Fruit fly (Drosophila melanogaster) whole organism, prepupa: ENCODE results near the gene CG43391.

ENCODE experiments used
- Blimp-1 ChIP-seq: fragments of 200-800 bp; sonication (Bioruptor generic); optimal IDR thresholded peaks from 3 replicates; lab custom pipeline; 2017; ENCODE audit warnings: missing biosample characterization, missing genetic modification characterization, mild to moderate bottlenecking, moderate library complexity, missing genetic modification reagents
- CG10631 ChIP-seq: fragments of 200-800 bp; sonication (Bioruptor generic); optimal IDR thresholded peaks from 2 replicates; lab custom pipeline; 2016; ENCODE audit warnings: missing biosample characterization, missing genetic modification characterization
- CG10669 ChIP-seq: fragments of 200-800 bp; sonication (Bioruptor generic); optimal IDR thresholded peaks from 3 replicates; lab custom pipeline; 2018; ENCODE audit warnings: missing biosample characterization, mild to moderate bottlenecking, missing genetic modification characterization, moderate library complexity
- CG11294 ChIP-seq: fragments of 200-800 bp; sonication (Bioruptor generic); IDR thresholded peaks from 2 replicates; pipeline ENCODE4 v1.3.6; 2022; ENCODE audit warnings: missing biosample characterization, missing genetic modification characterization
- CG11762 ChIP-seq: fragments of 200-800 bp; sonication (Bioruptor generic); optimal IDR thresholded peaks from 3 replicates; lab custom pipeline; 2016; ENCODE audit warnings: missing biosample characterization, missing genetic modification characterization; ENCODE audit not compliant: insufficient read depth
- CG11902 ChIP-seq: fragments of 200-800 bp; sonication (Bioruptor generic); optimal IDR thresholded peaks from 3 replicates; lab custom pipeline; 2016; ENCODE audit warnings: missing biosample characterization, missing genetic modification characterization
- CG15336 ChIP-seq: fragments of 200-800 bp; sonication (Bioruptor generic); IDR thresholded peaks from 2 replicates; pipeline ENCODE4 v1.3.6; 2022; ENCODE audit warnings: missing biosample characterization, missing genetic modification characterization
- CG1621 ChIP-seq: fragments of 200-800 bp; sonication (Bioruptor generic); optimal IDR thresholded peaks from 3 replicates; lab custom pipeline; 2018; ENCODE audit warnings: missing biosample characterization, mild to moderate bottlenecking, missing genetic modification characterization
- CG16779 ChIP-seq: fragments of 200-800 bp; sonication (Bioruptor generic); optimal IDR thresholded peaks from 3 replicates; lab custom pipeline; 2017; ENCODE audit warnings: missing biosample characterization, mild to moderate bottlenecking, missing genetic modification characterization
- CG3032 ChIP-seq: fragments of 200-800 bp; optimal IDR thresholded peaks from 2 replicates; lab custom pipeline; 2019; ENCODE audit warnings: missing biosample characterization, mild to moderate bottlenecking, missing genetic modification characterization, moderate library complexity
- CG31627 ChIP-seq: fragments of 200-800 bp; sonication (Bioruptor generic); optimal IDR thresholded peaks from 3 replicates; lab custom pipeline; 2016; ENCODE audit warnings: missing biosample characterization, missing genetic modification characterization
- CG3919 ChIP-seq: fragments of 200-800 bp; sonication (Bioruptor generic); optimal IDR thresholded peaks from 3 replicates; lab custom pipeline; 2016; ENCODE audit warnings: missing biosample characterization, missing genetic modification characterization
- CG6163 ChIP-seq: fragments of 200-800 bp; sonication (Bioruptor generic); IDR thresholded peaks from 3 replicates; pipeline ENCODE4 v1.3.6; 2022; ENCODE audit warnings: missing biosample characterization, missing genetic modification characterization
- CG6792 ChIP-seq: fragments of 200-800 bp; sonication (Bioruptor generic); optimal IDR thresholded peaks from 3 replicates; lab custom pipeline; 2016; ENCODE audit warnings: missing biosample characterization, missing genetic modification characterization
- CG6854 ChIP-seq: fragments of 200-800 bp; sonication (Bioruptor generic); optimal IDR thresholded peaks from 2 replicates; lab custom pipeline; 2017; ENCODE audit warnings: missing biosample characterization, mild to moderate bottlenecking, missing genetic modification characterization
- CG7368 ChIP-seq: fragments of 200-800 bp; sonication (Bioruptor generic); optimal IDR thresholded peaks from 3 replicates; lab custom pipeline; 2016; ENCODE audit warnings: missing biosample characterization, missing genetic modification characterization
- CG8119 ChIP-seq: fragments of 200-800 bp; sonication (Bioruptor generic); IDR thresholded peaks from 3 replicates; pipeline ENCODE4 v1.3.6; 2022; ENCODE audit warnings: missing biosample characterization, missing genetic modification characterization
- CG8319 ChIP-seq: fragments of 200-800 bp; sonication (Bioruptor generic); optimal IDR thresholded peaks from 3 replicates; lab custom pipeline; 2016; ENCODE audit warnings: missing biosample characterization, missing genetic modification characterization
- CG8632 ChIP-seq: fragments of 200-800 bp; sonication (Bioruptor generic); optimal IDR thresholded peaks from 3 replicates; lab custom pipeline; 2016; ENCODE audit warnings: missing biosample characterization, missing genetic modification characterization
- CG9139 ChIP-seq: fragments of 200-800 bp; sonication (Bioruptor generic); optimal IDR thresholded peaks from 3 replicates; lab custom pipeline; 2017; ENCODE audit warnings: missing biosample characterization, mild to moderate bottlenecking, missing genetic modification characterization
- Eip75B ChIP-seq: fragments of 200-800 bp; sonication (Bioruptor generic); optimal IDR thresholded peaks from 3 replicates; lab custom pipeline; 2016; ENCODE audit warnings: missing biosample characterization, missing genetic modification characterization
- Eip78C ChIP-seq: fragments of 200-800 bp; sonication (Bioruptor generic); peaks from one replicate; lab custom pipeline; 2016; ENCODE audit warnings: missing biosample characterization, missing genetic modification characterization
- Ets21C ChIP-seq: fragments of 200-800 bp; sonication (Bioruptor generic); optimal IDR thresholded peaks from 3 replicates; lab custom pipeline; 2016; ENCODE audit warnings: missing biosample characterization, missing genetic modification characterization
- Ets96B ChIP-seq: fragments of 200-800 bp; optimal IDR thresholded peaks from 2 replicates; lab custom pipeline; 2019; ENCODE audit warnings: missing biosample characterization, mild to moderate bottlenecking, missing genetic modification characterization, moderate library complexity
- Gug ChIP-seq: fragments of 200-800 bp; sonication (Bioruptor generic); IDR thresholded peaks from 2 replicates; pipeline ENCODE4 v1.3.6; 2022; ENCODE audit warnings: missing biosample characterization, missing genetic modification characterization
- Hr39 ChIP-seq: fragments of 200-800 bp; sonication (Bioruptor generic); optimal IDR thresholded peaks from 2 replicates; lab custom pipeline; 2016; ENCODE audit warnings: missing biosample characterization, missing genetic modification characterization
- Hr4 ChIP-seq: fragments of 200-800 bp; sonication (Bioruptor generic); optimal IDR thresholded peaks from 3 replicates; lab custom pipeline; 2016; ENCODE audit warnings: missing biosample characterization, missing genetic modification characterization
- OdsH ChIP-seq: fragments of 200-800 bp; sonication (Bioruptor generic); optimal IDR thresholded peaks from 3 replicates; lab custom pipeline; 2016; ENCODE audit warnings: missing biosample characterization, missing genetic modification characterization
- Smox ChIP-seq: fragments of 200-800 bp; sonication (Bioruptor generic); optimal IDR thresholded peaks from 3 replicates; lab custom pipeline; 2016; ENCODE audit warnings: missing biosample characterization, missing genetic modification characterization
- Sox102F ChIP-seq: fragments of 200-800 bp; sonication (Bioruptor generic); optimal IDR thresholded peaks from 2 replicates; lab custom pipeline; 2016; ENCODE audit warnings: missing biosample characterization, mild to moderate bottlenecking, missing genetic modification characterization
- Sox14 ChIP-seq: fragments of 200-800 bp; sonication (Bioruptor generic); optimal IDR thresholded peaks from 3 replicates; lab custom pipeline; 2016; ENCODE audit warnings: missing biosample characterization, missing genetic modification characterization
- Sox15 ChIP-seq: fragments of 200-800 bp; sonication (Bioruptor generic); optimal IDR thresholded peaks from 3 replicates; lab custom pipeline; 2016; ENCODE audit warnings: missing biosample characterization, missing genetic modification characterization
- acj6 ChIP-seq: fragments of 200-800 bp; sonication (Bioruptor generic); optimal IDR thresholded peaks from 3 replicates; lab custom pipeline; 2016; ENCODE audit warnings: missing biosample characterization, missing genetic modification characterization
- cyc ChIP-seq: fragments of 200-800 bp; sonication (Bioruptor generic); optimal IDR thresholded peaks from 3 replicates; lab custom pipeline; 2016; ENCODE audit warnings: missing biosample characterization, missing genetic modification characterization
- dac ChIP-seq: fragments of 200-800 bp; sonication (Bioruptor generic); optimal IDR thresholded peaks from 2 replicates; lab custom pipeline; 2017; ENCODE audit warnings: missing biosample characterization, mild to moderate bottlenecking, missing genetic modification characterization
- eg ChIP-seq: fragments of 200-800 bp; sonication (Bioruptor generic); IDR thresholded peaks from 3 replicates; pipeline ENCODE4 v1.3.6; 2022; ENCODE audit warnings: missing biosample characterization, missing genetic modification characterization
- esn ChIP-seq: fragments of 200-800 bp; sonication (Bioruptor generic); optimal IDR thresholded peaks from 2 replicates; lab custom pipeline; 2016; ENCODE audit warnings: missing biosample characterization, mild to moderate bottlenecking, missing genetic modification characterization, moderate library complexity
- fd59A ChIP-seq: fragments of 200-800 bp; sonication (Bioruptor generic); optimal IDR thresholded peaks from 2 replicates; lab custom pipeline; 2017; ENCODE audit warnings: missing biosample characterization, mild to moderate bottlenecking, missing genetic modification characterization, missing genetic modification reagents
- fd85E ChIP-seq: fragments of 200-800 bp; sonication (Bioruptor generic); optimal IDR thresholded peaks from 3 replicates; lab custom pipeline; 2016; ENCODE audit warnings: missing biosample characterization, missing genetic modification characterization
- lz ChIP-seq: fragments of 200-800 bp; sonication (Bioruptor generic); optimal IDR thresholded peaks from 3 replicates; lab custom pipeline; 2016; ENCODE audit warnings: missing biosample characterization, missing genetic modification characterization
- net ChIP-seq: fragments of 200-800 bp; sonication (Bioruptor generic); optimal IDR thresholded peaks from 3 replicates; lab custom pipeline; 2016; ENCODE audit warnings: missing biosample characterization, missing genetic modification characterization
- ss ChIP-seq, 2 experiments: fragments of 200-800 bp; sonication (Bioruptor generic); optimal IDR thresholded peaks; 2 replicates in 1 of 2; 3 replicates in 1 of 2; lab custom pipeline; 2017 to 2018; ENCODE audit warnings: mild to moderate bottlenecking in 2 of 2, missing biosample characterization in 2 of 2, missing genetic modification characterization in 2 of 2, moderate library complexity in 1 of 2
- svp ChIP-seq: fragments of 200-800 bp; sonication (Bioruptor generic); peaks from one replicate; lab custom pipeline; 2016; ENCODE audit warnings: missing biosample characterization, missing genetic modification characterization
- topi ChIP-seq: fragments of 200-800 bp; sonication (Bioruptor generic); optimal IDR thresholded peaks from 3 replicates; lab custom pipeline; 2016; ENCODE audit warnings: missing biosample characterization, missing genetic modification characterization
- vri ChIP-seq: fragments of 200-800 bp; sonication (Bioruptor generic); optimal IDR thresholded peaks from 3 replicates; lab custom pipeline; 2016; ENCODE audit warnings: missing biosample characterization, mild to moderate bottlenecking, missing genetic modification characterization

Gene CG43391

dm6 chr3L:11574563-11574962, 6.3 kb downstream of the CG43391 start, which contains the start of gene CG33490:
Gene CG33490, minus strand, starts transcription at chr3L:11574663.
- TF ChIP-seq CG10669 (GFP tag; lab: Kevin White, UChicago) (no peak), lz (GFP tag; lab: Kevin White, UChicago) (no peak), CG6854 (no peak)

dm6 chr3L:11563972-11564533, 16.8 kb downstream of the CG43391 start, which contains the start of the genes CG46412 and CG33267:
Gene CG46412, minus strand, starts transcription at chr3L:11564072.
Gene CG33267, plus strand, starts transcription at chr3L:11564483.
- TF ChIP-seq Eip78C (GFP tag; lab: Kevin White, UChicago): no peak
- TF ChIP-seq Ets21C (GFP tag; lab: Kevin White, UChicago): no peak

- TF ChIP-seq CG6854 (no peak), Sox14 (peak; percentile 89), CG10669 (GFP tag; lab: Kevin White, UChicago) (peak; percentile 83), esn (GFP tag; lab: Kevin White, UChicago) (peak; percentile 92), CG10631 (GFP tag; lab: Kevin White, UChicago) (peak; percentile 89), CG8632 (GFP tag; lab: Kevin White, UChicago) (peak; percentile 88), Eip75B (GFP tag; lab: Kevin White, UChicago) (peak; percentile 84), CG31627 (GFP tag; lab: Kevin White, UChicago) (peak; percentile 88), Hr39 (GFP tag; lab: Kevin White, UChicago) (peak; percentile 88), CG9139 (no peak), vri (peak; percentile 91), CG8119 (GFP tag; lab: Robert Waterston, UW) (peak; percentile 84), Eip78C (GFP tag; lab: Kevin White, UChicago) (peak; percentile 96), Sox15 (GFP tag; lab: Kevin White, UChicago) (peak; percentile 81), Ets96B (tag; lab: Kevin White, UChicago) (peak; percentile 85), fd85E (GFP tag; lab: Kevin White, UChicago) (peak; percentile 63), topi (GFP tag; lab: Kevin White, UChicago) (peak; percentile 87), CG3919 (peak; percentile 89), CG3032 (tag; lab: Kevin White, UChicago) (peak; percentile 80), OdsH (GFP tag; lab: Kevin White, UChicago) (peak; percentile 92), eg (peak; percentile 91), net (peak; percentile 87), acj6 (GFP tag; lab: Kevin White, UChicago) (peak; percentile 91), CG6792 (GFP tag; lab: Kevin White, UChicago) (peak; percentile 83), Sox102F (peak; percentile 90), CG15336 (peak; percentile 89), ss (GFP tag; optimal IDR thresholded peaks at IDR 0.05; lab: Kevin White, UChicago) (peak; percentile 48 to 69), CG11294 (peak; percentile 77), CG1621 (peak; percentile 49), CG16779 (tag; lab: Kevin White, UChicago) (no peak), Smox (GFP tag; lab: Kevin White, UChicago) (peak; percentile 92), CG11902 (GFP tag; lab: Kevin White, UChicago) (peak; percentile 78), CG6163 (GFP tag; lab: Robert Waterston, UW) (peak; percentile 94), CG11762 (GFP tag; lab: Kevin White, UChicago) (peak; percentile 68), Gug (GFP tag; lab: Robert Waterston, UW) (peak; percentile 87), Ets21C (GFP tag; lab: Kevin White, UChicago) (peak; percentile 72), Blimp-1 (GFP tag; lab: Kevin White, UChicago) (peak; percentile 46), CG7368 (peak; percentile 88), fd59A (peak; percentile 73), cyc (GFP tag; lab: Kevin White, UChicago) (peak; percentile 88), dac (GFP tag; lab: Kevin White, UChicago) (peak; percentile 48), Hr4 (GFP tag; lab: Kevin White, UChicago) (peak; percentile 93), CG8319 (GFP tag; lab: Kevin White, UChicago) (peak; percentile 74), svp (peak; percentile 96)
These were observed 18.7 kb downstream of the CG43391 start, which contains the start of the genes CG7394 and Mob2 for dm6 chr3L:11561946-11562760. Gene CG7394, plus strand, starts transcription at chr3L:11561996. Gene Mob2, minus strand, starts transcription at chr3L:11562233.
